Worm (Caenorhabditis elegans): ENCODE data around the gene lys-4.

DNA sequence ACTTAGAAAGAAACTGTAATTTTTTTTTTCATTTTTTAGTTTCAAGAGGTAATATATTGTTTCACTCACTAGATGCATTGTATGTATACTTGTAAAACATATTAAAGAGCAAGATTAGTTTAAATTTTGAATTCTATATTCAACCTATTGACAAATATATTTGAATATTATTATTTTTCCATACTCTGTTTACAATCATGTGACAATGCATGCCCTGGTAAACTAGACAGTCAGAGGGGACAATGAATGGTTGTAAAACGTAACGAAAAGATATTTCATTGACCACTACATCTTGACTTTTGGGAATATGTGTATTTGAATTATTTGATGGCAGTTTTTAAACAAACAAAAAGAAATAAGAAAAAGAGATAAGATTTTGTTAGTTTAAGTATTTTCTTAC is 638 bp downstream of the lys-4 start:
- TF ChIP-seq php-3 (GFP tag; IDR thresholded peaks at IDR 0.05) (no peak), mdl-1 (tag; optimal IDR thresholded peaks at IDR 0.05) (no peak), mep-1 (tag; optimal IDR thresholded peaks at IDR 0.05) (no peak), F44E2.7 (GFP tag; IDR thresholded peaks at IDR 0.05) (no peak), ztf-11 (tag; optimal IDR thresholded peaks at IDR 0.05) (no peak), skn-1 (tag; optimal IDR thresholded peaks at IDR 0.05) (no peak), nhr-25 (tag; optimal IDR thresholded peaks at IDR 0.05; ENCODE audit: borderline replicate concordance, insufficient read depth) (no peak), dmd-8 (GFP tag; IDR thresholded peaks at IDR 0.05) (no peak)

Data from whole organism, L4 larva.